Fruit fly (Drosophila melanogaster) whole organism, wandering third instar larva: ENCODE results near the gene CG14024.

Experiments used
- Abd-B ChIP-seq: fragments of >200 bp; optimal IDR thresholded peaks from 2 replicates; lab custom pipeline; 2017; ENCODE audit warnings: missing biosample characterization, missing genetic modification characterization
- CG32264 ChIP-seq: fragments of 200-800 bp; sonication (Bioruptor generic); optimal IDR thresholded peaks from 2 replicates; lab custom pipeline; 2016; ENCODE audit warnings: missing biosample characterization, missing genetic modification characterization
- CrebA ChIP-seq: fragments of 200-800 bp; sonication (Bioruptor generic); optimal IDR thresholded peaks from 2 replicates; lab custom pipeline; 2016; ENCODE audit warnings: missing biosample characterization, mild to moderate bottlenecking, missing genetic modification characterization, borderline replicate concordance
- Dif ChIP-seq: fragments of 200-275, 200-300 bp; sonication (Bioruptor generic); optimal IDR thresholded peaks from 2 replicates; lab custom pipeline; 2018; ENCODE audit warnings: missing biosample characterization, missing genetic modification characterization; ENCODE audit not compliant: partially characterized antibody
- GATAd ChIP-seq: sonication (Bioruptor generic); optimal IDR thresholded peaks from 2 replicates; lab custom pipeline; 2016; ENCODE audit warnings: missing biosample characterization, missing genetic modification characterization
- HLH106 ChIP-seq: fragments of 200-800 bp; optimal IDR thresholded peaks from 3 replicates; lab custom pipeline; 2019; ENCODE audit warnings: missing biosample characterization, mild to moderate bottlenecking, missing genetic modification characterization, moderate library complexity
- Hr78 ChIP-seq: fragments of >200 bp; optimal IDR thresholded peaks from 2 replicates; lab custom pipeline; 2017; ENCODE audit warnings: missing biosample characterization, missing genetic modification characterization
- Hr83 ChIP-seq: fragments of 200-300 bp; sonication (Bioruptor generic); optimal IDR thresholded peaks from 2 replicates; lab custom pipeline; 2016; ENCODE audit warnings: missing biosample characterization, mild to moderate bottlenecking, missing genetic modification characterization, moderate library complexity; ENCODE audit not compliant: poor library complexity, severe bottlenecking
- Jra ChIP-seq: sonication (Bioruptor generic); optimal IDR thresholded peaks from 2 replicates; lab custom pipeline; 2016; ENCODE audit warnings: missing biosample characterization, missing genetic modification characterization
- Mio ChIP-seq: sonication (Bioruptor generic); optimal IDR thresholded peaks from 2 replicates; lab custom pipeline; 2016; ENCODE audit warnings: missing biosample characterization, missing genetic modification characterization
- Myc ChIP-seq: fragments of >200 bp; optimal IDR thresholded peaks from 2 replicates; lab custom pipeline; 2017
- N ChIP-seq: fragments of >200 bp; optimal IDR thresholded peaks from 2 replicates; lab custom pipeline; 2018; ENCODE audit warnings: missing biosample characterization, missing external identifiers, missing genetic modification characterization
- OdsH ChIP-seq: fragments of 200-800 bp; sonication (Bioruptor generic); optimal IDR thresholded peaks from 2 replicates; lab custom pipeline; 2016; ENCODE audit warnings: missing biosample characterization, mild to moderate bottlenecking, missing genetic modification characterization
- Rel ChIP-seq, 2 experiments: fragments of 200-800 bp; sonication (Bioruptor generic) in 1 of 2; optimal IDR thresholded peaks; 2 replicates in 1 of 2; 3 replicates in 1 of 2; lab custom pipeline; 2016 to 2019; ENCODE audit warnings: mild to moderate bottlenecking in 2 of 2, missing biosample characterization in 2 of 2, missing genetic modification characterization in 2 of 2, moderate library complexity in 1 of 2
- Sp1 ChIP-seq: fragments of 200-800 bp; sonication (Bioruptor generic); optimal IDR thresholded peaks from 3 replicates; lab custom pipeline; 2019; ENCODE audit warnings: missing biosample characterization, mild to moderate bottlenecking, missing genetic modification characterization, moderate library complexity
- Vsx2 ChIP-seq: fragments of 200-300, 225-300 bp; sonication (Bioruptor generic); optimal IDR thresholded peaks from 2 replicates; lab custom pipeline; 2018; ENCODE audit warnings: missing biosample characterization, missing genetic modification characterization; ENCODE audit not compliant: partially characterized antibody
- br ChIP-seq: fragments of 200-800 bp; sonication (Bioruptor generic); optimal IDR thresholded peaks from 2 replicates; lab custom pipeline; 2016; ENCODE audit warnings: missing biosample characterization, missing genetic modification characterization
- brk ChIP-seq: fragments of 200-800 bp; sonication (Bioruptor generic); optimal IDR thresholded peaks from 2 replicates; lab custom pipeline; 2016; ENCODE audit warnings: missing biosample characterization, mild to moderate bottlenecking, missing genetic modification characterization
- dl ChIP-seq, 2 experiments: fragments of 175-275, 200-275 bp in 1 of 2; fragments of 200-275 bp in 1 of 2; sonication (Bioruptor generic); optimal IDR thresholded peaks; lab custom pipeline; 2018; ENCODE audit warnings: mild to moderate bottlenecking in 2 of 2, missing biosample characterization in 2 of 2, missing genetic modification characterization in 2 of 2, moderate library complexity in 2 of 2; ENCODE audit not compliant: partially characterized antibody in 2 of 2, insufficient read depth in 1 of 2
- dsf ChIP-seq: sonication (Bioruptor generic); optimal IDR thresholded peaks from 2 replicates; lab custom pipeline; 2016; ENCODE audit warnings: missing biosample characterization, missing genetic modification characterization, borderline replicate concordance
- ey ChIP-seq: fragments of 200-800 bp; sonication (Bioruptor generic); optimal IDR thresholded peaks from 2 replicates; lab custom pipeline; 2016; ENCODE audit warnings: missing biosample characterization, missing genetic modification characterization
- foxo ChIP-seq, 2 experiments: fragments of 200-800 bp; sonication (Bioruptor generic); optimal IDR thresholded peaks; 2 replicates in 1 of 2; 3 replicates in 1 of 2; lab custom pipeline; 2016 to 2017; ENCODE audit warnings: missing biosample characterization in 2 of 2, missing genetic modification characterization in 2 of 2
- fru ChIP-seq: fragments of 200-800 bp; sonication (Bioruptor generic); optimal IDR thresholded peaks from 3 replicates; lab custom pipeline; 2016; ENCODE audit warnings: missing biosample characterization, mild to moderate bottlenecking, missing genetic modification characterization
- h ChIP-seq: fragments of 200-800 bp; sonication (Bioruptor generic); optimal IDR thresholded peaks from 3 replicates; lab custom pipeline; 2016; ENCODE audit warnings: missing biosample characterization, mild to moderate bottlenecking, missing genetic modification characterization
- jim ChIP-seq: fragments of 175-275, 200-325 bp; sonication (Bioruptor generic); optimal IDR thresholded peaks from 2 replicates; lab custom pipeline; 2016; ENCODE audit warnings: missing biosample characterization, mild to moderate bottlenecking, missing genetic modification characterization
- lola ChIP-seq: fragments of >200 bp; optimal IDR thresholded peaks from 2 replicates; lab custom pipeline; 2017; ENCODE audit warnings: missing biosample characterization, missing genetic modification characterization
- pan ChIP-seq: fragments of >200 bp; optimal IDR thresholded peaks from 2 replicates; lab custom pipeline; 2017
- psq ChIP-seq: fragments of 200-800 bp; sonication (Bioruptor generic); optimal IDR thresholded peaks from 3 replicates; lab custom pipeline; 2017; ENCODE audit warnings: missing biosample characterization, mild to moderate bottlenecking, missing genetic modification characterization, moderate library complexity
- rgr ChIP-seq: fragments of 200-800 bp; sonication (Bioruptor generic); optimal IDR thresholded peaks from 3 replicates; lab custom pipeline; 2016; ENCODE audit warnings: missing biosample characterization, mild to moderate bottlenecking, missing genetic modification characterization
- sage ChIP-seq: fragments of 200-800 bp; sonication (Bioruptor generic); optimal IDR thresholded peaks from 2 replicates; lab custom pipeline; 2016; ENCODE audit warnings: missing biosample characterization, mild to moderate bottlenecking, missing genetic modification characterization
- sv ChIP-seq: fragments of 200-800 bp; sonication (Bioruptor generic); optimal IDR thresholded peaks from 3 replicates; lab custom pipeline; 2016; ENCODE audit warnings: missing biosample characterization, missing genetic modification characterization
- woc ChIP-seq: sonication (Bioruptor generic); optimal IDR thresholded peaks from 2 replicates; lab custom pipeline; 2016; ENCODE audit warnings: missing biosample characterization, mild to moderate bottlenecking, missing genetic modification characterization

CG14024 gene

DNA sequence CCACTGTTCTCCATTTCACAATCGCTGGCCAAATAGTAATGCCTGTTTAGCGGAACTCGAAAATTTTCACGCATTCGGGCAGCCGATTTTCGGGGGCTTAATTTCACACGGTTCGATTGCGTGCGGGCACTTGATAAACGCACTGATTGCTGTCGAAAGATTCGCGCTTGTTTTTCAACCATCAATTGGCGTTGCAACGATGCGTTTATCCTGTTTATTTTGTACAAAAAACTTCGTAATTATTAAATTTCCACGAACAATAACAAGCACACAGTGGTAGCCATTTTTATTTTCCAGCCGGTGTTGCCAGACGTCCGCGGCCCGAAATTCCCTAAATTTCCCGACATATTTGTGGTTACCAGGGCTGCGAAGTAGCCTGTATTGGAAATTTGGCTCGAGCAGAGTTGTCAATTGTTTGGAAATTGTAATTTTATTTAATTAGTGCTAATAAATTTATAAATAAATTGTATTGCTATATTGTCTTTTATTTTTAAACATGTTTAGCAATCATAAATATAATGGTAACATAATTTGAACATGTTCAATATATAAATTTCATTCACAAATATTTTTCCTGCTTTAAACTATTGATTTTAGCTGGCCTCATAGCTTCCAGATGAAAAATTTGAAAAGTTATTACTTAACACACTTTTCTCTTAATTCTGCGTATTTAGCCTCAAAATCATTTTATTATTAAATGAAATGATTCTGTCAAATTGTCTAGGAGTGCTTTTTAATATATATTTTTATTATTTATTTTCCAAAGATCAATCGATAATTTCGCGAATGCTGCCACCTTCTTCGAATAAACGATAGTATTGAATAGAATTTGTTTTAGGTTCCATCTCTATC is 11.9 kb upstream of the CG14024 start, which contains the start of the genes Ncoa6 and cype (continued):
- peak; percentile 6 for TF ChIP-seq woc (GFP tag; lab: Kevin White, UChicago)
- no peak for TF ChIP-seq dsf (GFP tag; lab: Kevin White, UChicago)
- no peak for TF ChIP-seq Mio
- TF ChIP-seq ey (GFP tag; lab: Kevin White, UChicago), result peak; percentile 24
- no peak for TF ChIP-seq fru (GFP tag; lab: Kevin White, UChicago)
- TF ChIP-seq foxo (GFP tag; optimal IDR thresholded peaks at IDR 0.05; lab: Kevin White, UChicago), result peak in 1 of 2 experiments; percentile 56
- TF ChIP-seq brk (GFP tag; lab: Kevin White, UChicago), result peak; percentile 71
- TF ChIP-seq HLH106 (tag; lab: Kevin White, UChicago), result peak; percentile 73
- TF ChIP-seq pan (lab: Kevin White, UChicago), result no peak
- TF ChIP-seq psq (GFP tag; lab: Kevin White, UChicago), result peak; percentile 7
- peak; percentile 19 for TF ChIP-seq OdsH (GFP tag; lab: Kevin White, UChicago)
- TF ChIP-seq br (GFP tag; lab: Kevin White, UChicago), result no peak
- TF ChIP-seq GATAd (GFP tag; lab: Kevin White, UChicago), result no peak
- TF ChIP-seq, all 38 proteins: peak for 17

DNA sequence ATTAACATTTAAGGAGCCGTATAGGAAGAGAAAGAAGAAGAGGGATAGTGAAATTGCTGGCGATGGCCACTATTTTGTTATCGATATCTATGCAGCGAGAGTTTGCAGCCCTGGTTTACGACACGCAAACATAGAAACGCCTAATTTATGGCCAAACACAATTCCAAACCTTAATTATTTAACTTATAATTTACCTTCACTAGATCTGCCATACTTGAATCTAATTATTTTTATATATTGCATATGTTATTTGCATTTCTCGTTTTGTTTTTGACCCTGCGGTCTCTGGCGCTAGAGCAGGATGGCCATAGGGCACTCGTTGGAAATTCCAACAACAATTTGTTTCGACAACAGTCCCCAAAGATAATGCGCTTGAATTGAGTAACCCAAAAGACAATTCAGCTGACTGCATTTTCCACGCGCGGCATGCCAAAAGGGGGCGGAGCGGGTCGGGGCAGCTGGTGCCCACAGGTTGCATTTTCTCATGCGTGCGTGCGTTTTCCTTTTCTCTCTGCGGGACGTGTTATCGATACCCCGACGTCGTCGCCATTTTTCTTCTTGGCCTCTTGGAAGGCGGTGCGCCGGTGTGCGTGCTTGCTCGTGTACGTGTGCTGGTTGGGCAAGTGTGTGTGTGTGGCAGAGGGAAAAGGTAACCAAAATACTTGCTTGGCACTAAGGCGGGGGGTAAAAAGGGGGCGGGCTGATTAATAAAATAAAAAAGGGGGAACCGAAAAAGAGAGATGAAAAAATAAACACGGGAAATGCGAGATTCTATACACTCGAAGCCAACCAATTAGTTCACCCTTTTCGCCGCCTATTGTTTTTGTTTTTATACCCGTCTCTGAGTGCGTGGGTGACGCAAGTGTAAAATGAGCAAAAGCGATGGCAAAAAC is 10.5 kb upstream of the CG14024 start:
- no peak for TF ChIP-seq Vsx2 (GFP tag; lab: Kevin White, UChicago)
- peak; percentile 66 for TF ChIP-seq fru (GFP tag; lab: Kevin White, UChicago)
- TF ChIP-seq GATAd (GFP tag; lab: Kevin White, UChicago), result no peak
- TF ChIP-seq CG32264 (GFP tag; lab: Kevin White, UChicago), result peak; percentile 22
- TF ChIP-seq lola (GFP tag; lab: Kevin White, UChicago), result no peak
- TF ChIP-seq Dif (GFP tag; lab: Kevin White, UChicago), result peak; percentile 47
- peak in 1 of 2 experiments; percentile 88 for TF ChIP-seq foxo (GFP tag; optimal IDR thresholded peaks at IDR 0.05; lab: Kevin White, UChicago)
- no peak for TF ChIP-seq sv
- no peak for TF ChIP-seq Myc (lab: Kevin White, UChicago)
- TF ChIP-seq br (GFP tag; lab: Kevin White, UChicago), result peak; percentile 45
- no peak for TF ChIP-seq sage
- peak; percentile 83 for TF ChIP-seq rgr
- TF ChIP-seq HLH106 (tag; lab: Kevin White, UChicago), result peak; percentile 64
- no peak for TF ChIP-seq CrebA (GFP tag; lab: Kevin White, UChicago)
- TF ChIP-seq N (GFP tag; lab: Kevin White, UChicago), result peak; percentile 46
- TF ChIP-seq Hr83 (GFP tag; lab: Kevin White, UChicago), result peak; percentile 37
- no peak for TF ChIP-seq Rel (GFP tag; optimal IDR thresholded peaks at IDR 0.05; lab: Kevin White, UChicago)
- TF ChIP-seq Rel (tag; optimal IDR thresholded peaks at IDR 0.05; lab: Kevin White, UChicago), result peak; percentile 81
- TF ChIP-seq Hr78, result no peak
- TF ChIP-seq ey (GFP tag; lab: Kevin White, UChicago), result peak; percentile 78
- peak; percentile 72 for TF ChIP-seq Sp1 (GFP tag; lab: Kevin White, UChicago)
- no peak for TF ChIP-seq dsf (GFP tag; lab: Kevin White, UChicago)
- no peak for TF ChIP-seq dl (GFP tag; optimal IDR thresholded peaks at IDR 0.05; lab: Kevin White, UChicago; ENCODE audit: insufficient read depth in 1 of 2, partially characterized antibody in 2 of 2)
- TF ChIP-seq woc (GFP tag; lab: Kevin White, UChicago), result peak; percentile 16
- TF ChIP-seq jim (GFP tag; lab: Kevin White, UChicago), result peak; percentile 84
- TF ChIP-seq psq (GFP tag; lab: Kevin White, UChicago), result peak; percentile 90
- peak; percentile 79 for TF ChIP-seq OdsH (GFP tag; lab: Kevin White, UChicago)
- no peak for TF ChIP-seq Abd-B (GFP tag; lab: Kevin White, UChicago)
- no peak for TF ChIP-seq brk (GFP tag; lab: Kevin White, UChicago)
- peak; percentile 80 for TF ChIP-seq h (GFP tag; lab: Kevin White, UChicago)
- TF ChIP-seq Jra (GFP tag; lab: Kevin White, UChicago), result no peak
- TF ChIP-seq pan (lab: Kevin White, UChicago), result no peak
- TF ChIP-seq, all 38 proteins: peak for 17
